Fruit fly (Drosophila melanogaster) whole organism, embryonic: Measurements from ENCODE around the gene Trm1.

Experiments used
- BEAF-32 ChIP-seq: fragments of 200-800 bp; sonication (Bioruptor generic); optimal IDR thresholded peaks from 3 replicates; lab custom pipeline; 2017; ENCODE audit warnings: missing biosample characterization, missing genetic modification characterization, mild to moderate bottlenecking, moderate library complexity, missing genetic modification reagents
- CG11695 ChIP-seq: fragments of 200-800 bp; sonication (Bioruptor generic); IDR thresholded peaks from 3 replicates; pipeline ENCODE4 v1.3.6; 2022; ENCODE audit warnings: missing biosample characterization, missing genetic modification characterization
- CG12659 ChIP-seq: fragments of 200-800 bp; sonication (Bioruptor generic); optimal IDR thresholded peaks from 3 replicates; lab custom pipeline; 2017; ENCODE audit warnings: mild to moderate bottlenecking, missing biosample characterization, missing genetic modification reagents, missing genetic modification characterization
- CG13287 ChIP-seq: fragments of 200-800 bp; sonication (Bioruptor generic); IDR thresholded peaks from 2 replicates; pipeline ENCODE4 v1.3.6; 2022; ENCODE audit warnings: missing biosample characterization, missing genetic modification characterization; ENCODE audit not compliant: partially characterized antibody
- CG15269 ChIP-seq: fragments of 200-800 bp; sonication (Bioruptor generic); optimal IDR thresholded peaks from 2 replicates; lab custom pipeline; 2018; ENCODE audit warnings: missing biosample characterization, mild to moderate bottlenecking, missing genetic modification characterization, moderate library complexity
- CG15514 ChIP-seq: fragments of 200-800 bp; sonication (Bioruptor generic); optimal IDR thresholded peaks from 3 replicates; lab custom pipeline; 2017; ENCODE audit warnings: missing biosample characterization, missing genetic modification characterization, mild to moderate bottlenecking, moderate library complexity, missing genetic modification reagents
- CG15601 ChIP-seq: fragments of 200-800 bp; sonication (Bioruptor generic); optimal IDR thresholded peaks from 3 replicates; lab custom pipeline; 2019; ENCODE audit warnings: missing biosample characterization, mild to moderate bottlenecking, missing genetic modification characterization, moderate library complexity
- CG17361 ChIP-seq: fragments of 200-800 bp; sonication (Bioruptor generic); IDR thresholded peaks from 3 replicates; pipeline ENCODE4 v1.3.6; 2022; ENCODE audit warnings: missing biosample characterization, missing genetic modification characterization
- CG17568 ChIP-seq: fragments of 200-800 bp; sonication (Bioruptor generic); optimal IDR thresholded peaks from 2 replicates; lab custom pipeline; 2018; ENCODE audit warnings: missing biosample characterization, mild to moderate bottlenecking, missing genetic modification characterization, moderate library complexity
- CG18262 ChIP-seq: fragments of 200-800 bp; optimal IDR thresholded peaks from 3 replicates; lab custom pipeline; 2019; ENCODE audit warnings: missing biosample characterization, mild to moderate bottlenecking, missing genetic modification characterization, moderate library complexity
- CG18476 ChIP-seq: fragments of 200-800 bp; sonication (Bioruptor generic); optimal IDR thresholded peaks from 2 replicates; lab custom pipeline; 2016; ENCODE audit warnings: missing biosample characterization, mild to moderate bottlenecking, missing genetic modification characterization
- CG2875 ChIP-seq: fragments of 200-800 bp; sonication (Bioruptor generic); optimal IDR thresholded peaks from 2 replicates; lab custom pipeline; 2017; ENCODE audit warnings: missing biosample characterization, mild to moderate bottlenecking, missing genetic modification characterization, missing genetic modification reagents
- CG32532 ChIP-seq: fragments of 200-800 bp; sonication (Bioruptor generic); IDR thresholded peaks from 2 replicates; pipeline ENCODE4 v1.3.6; 2022; ENCODE audit warnings: missing biosample characterization, missing genetic modification characterization
- CG3838 ChIP-seq: fragments of 200-800 bp; sonication (Bioruptor generic); optimal IDR thresholded peaks from 3 replicates; lab custom pipeline; 2016; ENCODE audit warnings: missing biosample characterization, missing genetic modification characterization
- CG5180 ChIP-seq: fragments of 200-800 bp; sonication (Bioruptor generic); optimal IDR thresholded peaks from 3 replicates; lab custom pipeline; 2017; ENCODE audit warnings: missing biosample characterization, missing genetic modification characterization, mild to moderate bottlenecking, moderate library complexity, missing genetic modification reagents
- CG8290 ChIP-seq, 3 experiments: fragments of 200-800 bp; sonication (Bioruptor generic); optimal IDR thresholded peaks; 2 replicates each; lab custom pipeline; 2016 to 2019; ENCODE audit warnings: missing biosample characterization in 3 of 3, missing genetic modification characterization in 3 of 3, mild to moderate bottlenecking in 2 of 3, moderate library complexity in 1 of 3
- CG9932 ChIP-seq: fragments of 200-800 bp; sonication (Bioruptor generic); IDR thresholded peaks from 2 replicates; pipeline ENCODE4 v1.3.6; 2022; ENCODE audit warnings: missing biosample characterization, missing genetic modification characterization
- Deaf1 ChIP-seq: fragments of 200-800 bp; optimal IDR thresholded peaks from 3 replicates; lab custom pipeline; 2019; ENCODE audit warnings: missing biosample characterization, mild to moderate bottlenecking, missing genetic modification characterization, moderate library complexity
- Dip2 ChIP-seq: fragments of 200-800 bp; sonication (Bioruptor generic); IDR thresholded peaks from 2 replicates; pipeline ENCODE4 v1.3.6; 2022; ENCODE audit warnings: missing biosample characterization, missing genetic modification characterization
- Fer3 ChIP-seq: fragments of 200-800 bp; sonication (Bioruptor generic); optimal IDR thresholded peaks from 2 replicates; lab custom pipeline; 2018; ENCODE audit warnings: missing biosample characterization, mild to moderate bottlenecking, missing genetic modification characterization, moderate library complexity
- Jarid2 ChIP-seq: fragments of 200-800 bp; sonication (Bioruptor generic); optimal IDR thresholded peaks from 3 replicates; lab custom pipeline; 2017; ENCODE audit warnings: mild to moderate bottlenecking, missing biosample characterization, missing genetic modification reagents, missing genetic modification characterization
- Kr ChIP-seq: fragments of 200-800 bp; sonication (Bioruptor generic); optimal IDR thresholded peaks from 2 replicates; lab custom pipeline; 2017; ENCODE audit warnings: missing biosample characterization, mild to moderate bottlenecking, missing genetic modification characterization
- Lhr ChIP-seq: fragments of 200-800 bp; sonication (Bioruptor generic); optimal IDR thresholded peaks from 3 replicates; lab custom pipeline; 2017; ENCODE audit warnings: mild to moderate bottlenecking, missing biosample characterization, missing genetic modification reagents, missing genetic modification characterization
- Sry-δ ChIP-seq: fragments of 200-800 bp; sonication (Bioruptor generic); optimal IDR thresholded peaks from 2 replicates; lab custom pipeline; 2016; ENCODE audit warnings: missing biosample characterization, missing genetic modification characterization
- Vsx1 ChIP-seq: fragments of 200-800 bp; sonication (Bioruptor generic); optimal IDR thresholded peaks from 2 replicates; lab custom pipeline; 2017; ENCODE audit warnings: missing biosample characterization, mild to moderate bottlenecking, missing genetic modification characterization, missing genetic modification reagents
- YL-1 ChIP-seq: fragments of 200-800 bp; sonication (Bioruptor generic); optimal IDR thresholded peaks from 3 replicates; lab custom pipeline; 2017; ENCODE audit warnings: missing biosample characterization, mild to moderate bottlenecking, missing genetic modification characterization
- abd-A ChIP-seq: fragments of 200-800 bp; sonication (Bioruptor generic); optimal IDR thresholded peaks from 3 replicates; lab custom pipeline; 2019; ENCODE audit warnings: missing biosample characterization, mild to moderate bottlenecking, missing genetic modification characterization, moderate library complexity
- ap ChIP-seq: fragments of 200-800 bp; sonication (Bioruptor generic); IDR thresholded peaks from 2 replicates; pipeline ENCODE4 v1.3.6; 2022; ENCODE audit warnings: missing biosample characterization, missing genetic modification characterization
- ato ChIP-seq: fragments of 200-800 bp; sonication (Bioruptor generic); IDR thresholded peaks from 2 replicates; pipeline ENCODE4 v1.3.6; 2022; ENCODE audit warnings: missing biosample characterization, missing genetic modification characterization; ENCODE audit not compliant: partially characterized antibody
- ci ChIP-seq: fragments of 200-800 bp; sonication (Bioruptor generic); IDR thresholded peaks from 3 replicates; pipeline ENCODE4 v1.3.6; 2022; ENCODE audit warnings: missing biosample characterization, missing genetic modification characterization
- crp ChIP-seq, 2 experiments: fragments of 200-800 bp; sonication (Bioruptor generic); optimal IDR thresholded peaks; 2 replicates in 1 of 2; 3 replicates in 1 of 2; lab custom pipeline; 2017; ENCODE audit warnings: missing biosample characterization in 2 of 2, missing genetic modification characterization in 2 of 2, mild to moderate bottlenecking in 1 of 2, moderate library complexity in 1 of 2
- dan ChIP-seq: fragments of 200-800 bp; sonication (Bioruptor generic); IDR thresholded peaks from 2 replicates; pipeline ENCODE4 v1.3.6; 2022; ENCODE audit warnings: missing biosample characterization, missing genetic modification characterization
- dysf ChIP-seq: fragments of 200-800 bp; sonication (Bioruptor generic); IDR thresholded peaks from 3 replicates; pipeline ENCODE4 v1.3.6; 2022; ENCODE audit warnings: missing biosample characterization, missing genetic modification characterization
- eve ChIP-seq, 2 experiments: fragments of >200 bp; optimal IDR thresholded peaks; 2 replicates each; lab custom pipeline; 2017; ENCODE audit warnings: missing biosample characterization in 2 of 2, missing genetic modification characterization in 2 of 2
- gem ChIP-seq: fragments of 200-800 bp; sonication (Bioruptor generic); optimal IDR thresholded peaks from 2 replicates; lab custom pipeline; 2019; ENCODE audit warnings: missing biosample characterization, mild to moderate bottlenecking, missing genetic modification characterization, moderate library complexity
- gfzf ChIP-seq: fragments of 200-800 bp; sonication (Bioruptor generic); optimal IDR thresholded peaks from 2 replicates; lab custom pipeline; 2016; ENCODE audit warnings: missing biosample characterization, mild to moderate bottlenecking, missing genetic modification characterization, moderate library complexity
- hbn ChIP-seq: fragments of 200-800 bp; sonication (Bioruptor generic); IDR thresholded peaks from 2 replicates; pipeline ENCODE4 v1.3.6; 2022; ENCODE audit warnings: missing biosample characterization, missing genetic modification characterization; ENCODE audit not compliant: partially characterized antibody
- hth ChIP-seq: fragments of >200 bp; optimal IDR thresholded peaks from 2 replicates; lab custom pipeline; 2017; ENCODE audit warnings: inconsistent platforms
- lov ChIP-seq, 2 experiments: fragments of 200-800 bp in 1 of 2; fragments of >200 bp in 1 of 2; sonication (Bioruptor generic) in 1 of 2; IDR thresholded peaks in 1 of 2; optimal IDR thresholded peaks in 1 of 2; 2 replicates in 1 of 2; 3 replicates in 1 of 2; pipeline versions ENCODE4 v1.3.6 to Lab custom; 2017 to 2022; ENCODE audit warnings: missing biosample characterization in 1 of 2, missing genetic modification characterization in 1 of 2
- nau ChIP-seq: fragments of 200-800 bp; sonication (Bioruptor generic); optimal IDR thresholded peaks from 3 replicates; lab custom pipeline; 2017; ENCODE audit warnings: missing biosample characterization, mild to moderate bottlenecking, missing genetic modification characterization, missing genetic modification reagents
- nmo ChIP-seq: fragments of 200-800 bp; sonication (Bioruptor generic); optimal IDR thresholded peaks from 2 replicates; lab custom pipeline; 2018; ENCODE audit warnings: missing biosample characterization, mild to moderate bottlenecking, missing genetic modification characterization, moderate library complexity
- pb ChIP-seq: fragments of 200-800 bp; sonication (Bioruptor generic); optimal IDR thresholded peaks from 3 replicates; lab custom pipeline; 2016; ENCODE audit warnings: missing biosample characterization, missing genetic modification characterization
- pfk ChIP-seq: fragments of 200-800 bp; sonication (Bioruptor generic); optimal IDR thresholded peaks from 2 replicates; lab custom pipeline; 2018; ENCODE audit warnings: missing biosample characterization, mild to moderate bottlenecking, missing genetic modification characterization, moderate library complexity
- ro ChIP-seq: fragments of 200-800 bp; sonication (Bioruptor generic); IDR thresholded peaks from 2 replicates; pipeline ENCODE4 v1.3.6; 2022; ENCODE audit warnings: missing biosample characterization, missing genetic modification characterization
- salm ChIP-seq: fragments of 200-800 bp; sonication (Bioruptor generic); optimal IDR thresholded peaks from 2 replicates; lab custom pipeline; 2018; ENCODE audit warnings: missing biosample characterization, mild to moderate bottlenecking, missing genetic modification characterization
- scrt ChIP-seq: fragments of 200-800 bp; sonication (Bioruptor generic); optimal IDR thresholded peaks from 2 replicates; lab custom pipeline; 2018; ENCODE audit warnings: missing biosample characterization, mild to moderate bottlenecking, missing genetic modification characterization, moderate library complexity
- sim ChIP-seq: fragments of 200-800 bp; sonication (Bioruptor generic); IDR thresholded peaks from 2 replicates; pipeline ENCODE4 v1.3.6; 2022; ENCODE audit warnings: missing biosample characterization, missing genetic modification characterization
- tgo ChIP-seq: fragments of 200-800 bp; sonication (Bioruptor generic); IDR thresholded peaks from 3 replicates; pipeline ENCODE4 v1.3.6; 2022; ENCODE audit warnings: missing biosample characterization, missing genetic modification characterization
- unc-4 ChIP-seq: fragments of 200-800 bp; sonication (Bioruptor generic); IDR thresholded peaks from 2 replicates; pipeline ENCODE4 v1.3.6; 2022; ENCODE audit warnings: missing biosample characterization, missing genetic modification characterization; ENCODE audit not compliant: partially characterized antibody

Gene Trm1

DNA sequence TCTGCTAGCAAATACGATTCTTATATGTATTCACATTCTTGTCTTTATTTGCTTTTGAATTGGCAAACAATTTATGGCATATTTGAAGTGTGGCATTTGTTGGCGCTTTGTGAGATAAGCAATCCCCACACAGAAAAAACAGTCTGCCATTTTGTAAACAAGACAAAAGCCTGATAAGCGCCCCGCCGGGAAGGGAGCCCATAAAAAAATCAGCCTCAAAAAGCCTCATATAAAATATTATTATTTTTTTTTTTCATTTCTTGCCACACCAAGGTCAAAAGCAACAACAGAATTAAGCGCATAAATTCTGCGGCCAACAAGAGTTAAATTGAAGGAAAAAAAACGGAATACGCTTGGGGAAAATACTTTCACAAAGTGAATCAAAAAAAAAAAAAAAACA lies 47.5 kb downstream of the Trm1 start (continued):
- TF ChIP-seq pfk (GFP tag; lab: Kevin White, UChicago) (peak; percentile 10), ato (no peak), nmo (GFP tag; lab: Kevin White, UChicago) (no peak), Deaf1 (tag; lab: Kevin White, UChicago) (no peak), CG15269 (tag; lab: Kevin White, UChicago) (peak; percentile 56), CG18476 (GFP tag; lab: Kevin White, UChicago) (no peak), pb (GFP tag; lab: Kevin White, UChicago) (no peak), hth (lab: Kevin White, UChicago) (no peak), CG2875 (GFP tag; lab: Kevin White, UChicago) (no peak), CG11695 (GFP tag; lab: Robert Waterston, UW) (no peak), CG9932 (GFP tag; lab: Robert Waterston, UW) (no peak), dysf (GFP tag; lab: Robert Waterston, UW) (no peak), Fer3 (tag; lab: Kevin White, UChicago) (peak; percentile 59), unc-4 (GFP tag; lab: Robert Waterston, UW) (no peak), dan (GFP tag; lab: Robert Waterston, UW) (no peak), Dip2 (GFP tag; lab: Robert Waterston, UW) (no peak), CG12659 (GFP tag; lab: Kevin White, UChicago) (peak; percentile 38), Lhr (GFP tag; lab: Kevin White, UChicago) (no peak), Kr (GFP tag; lab: Kevin White, UChicago) (no peak), sim (GFP tag; lab: Robert Waterston, UW) (0 out of 2 replicates have a peak, but pooled peaks have one; percentile 16), ap (GFP tag; lab: Robert Waterston, UW) (no peak), CG17568 (GFP tag; lab: Kevin White, UChicago) (peak; percentile 64), abd-A (tag; lab: Kevin White, UChicago) (peak; percentile 34), Vsx1 (peak; percentile 39), gem (tag; lab: Kevin White, UChicago) (peak; percentile 26), CG5180 (GFP tag; lab: Kevin White, UChicago) (no peak), scrt (GFP tag; lab: Kevin White, UChicago) (peak; percentile 43), nau (GFP tag; lab: Kevin White, UChicago) (peak; percentile 43), CG13287 (no peak), CG3838 (GFP tag; lab: Kevin White, UChicago) (no peak), CG15601 (tag; lab: Kevin White, UChicago) (no peak), CG8290 (GFP tag; optimal IDR thresholded peaks at IDR 0.05; lab: Kevin White, UChicago) (no peak), CG8290 (tag; optimal IDR thresholded peaks at IDR 0.05; lab: Kevin White, UChicago) (peak in 1 of 2 experiments; percentile 64), CG32532 (GFP tag; lab: Robert Waterston, UW) (0 out of 2 replicates have a peak, but pooled peaks have one; percentile 16), lov (optimal IDR thresholded peaks at IDR 0.05; lab: Kevin White, UChicago) (no peak), lov (GFP tag; IDR thresholded peaks at IDR 0.05; lab: Robert Waterston, UW) (no peak), ro (no peak), eve (GFP tag; optimal IDR thresholded peaks at IDR 0.05; lab: Kevin White, UChicago) (no peak), CG15514 (GFP tag; lab: Kevin White, UChicago) (peak; percentile 63), CG18262 (tag; lab: Kevin White, UChicago) (no peak), Jarid2 (GFP tag; lab: Kevin White, UChicago) (peak; percentile 10), salm (tag; lab: Kevin White, UChicago) (no peak), Sry-δ (no peak), CG17361 (GFP tag; lab: Robert Waterston, UW) (no peak), hbn (GFP tag; lab: Robert Waterston, UW) (no peak), YL-1 (GFP tag; lab: Kevin White, UChicago) (no peak), gfzf (GFP tag; lab: Kevin White, UChicago) (no peak), crp (GFP tag; optimal IDR thresholded peaks at IDR 0.05; lab: Kevin White, UChicago) (no peak), ci (GFP tag; lab: Robert Waterston, UW) (0 out of 3 replicates have a peak, but pooled peaks have one; percentile 10), BEAF-32 (GFP tag; lab: Kevin White, UChicago) (no peak), tgo (no peak)
